Fruit fly (Drosophila melanogaster) whole organism, embryonic: ENCODE results near the gene CG10863.

Experiments
- Antp ChIP-seq: fragments of 200-800 bp; sonication (Bioruptor generic); optimal IDR thresholded peaks from 3 replicates; lab custom pipeline; 2016; ENCODE audit warnings: missing biosample characterization, missing genetic modification characterization
- Atf6 ChIP-seq: fragments of 200-800 bp; sonication (Bioruptor generic); IDR thresholded peaks from 2 replicates; pipeline ENCODE4 v1.3.6; 2022; ENCODE audit warnings: missing biosample characterization, missing genetic modification characterization
- CG10274 ChIP-seq: fragments of 200-800 bp; sonication (Bioruptor generic); optimal IDR thresholded peaks from 3 replicates; lab custom pipeline; 2017; ENCODE audit warnings: missing biosample characterization, mild to moderate bottlenecking, missing genetic modification characterization
- CG10462 ChIP-seq: fragments of 200-800 bp; sonication (Bioruptor generic); optimal IDR thresholded peaks from 2 replicates; lab custom pipeline; 2016; ENCODE audit warnings: missing biosample characterization, missing genetic modification characterization
- CG16779 ChIP-seq: fragments of 200-800 bp; sonication (Bioruptor generic); IDR thresholded peaks from 2 replicates; pipeline ENCODE4 v1.3.6; 2022; ENCODE audit warnings: missing biosample characterization, missing genetic modification characterization
- CG17568 ChIP-seq: fragments of 200-800 bp; sonication (Bioruptor generic); optimal IDR thresholded peaks from 2 replicates; lab custom pipeline; 2018; ENCODE audit warnings: missing biosample characterization, mild to moderate bottlenecking, missing genetic modification characterization, moderate library complexity
- CG18011 ChIP-seq: fragments of 200-800 bp; sonication (Bioruptor generic); optimal IDR thresholded peaks from 2 replicates; lab custom pipeline; 2017; ENCODE audit warnings: missing biosample characterization, missing genetic modification characterization, mild to moderate bottlenecking, moderate library complexity, missing genotype
- CG18262 ChIP-seq: fragments of 200-800 bp; optimal IDR thresholded peaks from 3 replicates; lab custom pipeline; 2019; ENCODE audit warnings: missing biosample characterization, mild to moderate bottlenecking, missing genetic modification characterization, moderate library complexity
- CG2199 ChIP-seq: fragments of 200-800 bp; sonication (Bioruptor generic); IDR thresholded peaks from 3 replicates; pipeline ENCODE4 v1.3.6; 2022; ENCODE audit warnings: missing biosample characterization, missing genetic modification characterization
- CG31441 ChIP-seq: fragments of 200-800 bp; sonication (Bioruptor generic); IDR thresholded peaks from 2 replicates; pipeline ENCODE4 v1.3.6; 2022; ENCODE audit warnings: missing biosample characterization, missing genetic modification characterization
- CG4360 ChIP-seq: fragments of 200-800 bp; sonication (Bioruptor generic); IDR thresholded peaks from 2 replicates; pipeline ENCODE4 v1.3.6; 2022; ENCODE audit warnings: missing biosample characterization, missing genetic modification characterization
- CG6272 ChIP-seq: fragments of 200-800 bp; sonication (Bioruptor generic); IDR thresholded peaks from 2 replicates; pipeline ENCODE4 v1.3.6; 2022; ENCODE audit warnings: missing biosample characterization, missing genetic modification characterization
- CG6683 ChIP-seq: fragments of 200-800 bp; sonication (Bioruptor generic); optimal IDR thresholded peaks from 2 replicates; lab custom pipeline; 2017; ENCODE audit warnings: missing biosample characterization, mild to moderate bottlenecking, missing genetic modification characterization, missing genetic modification reagents
- CG6854 ChIP-seq: fragments of 200-800 bp; sonication (Bioruptor generic); optimal IDR thresholded peaks from 3 replicates; lab custom pipeline; 2017; ENCODE audit warnings: missing biosample characterization, mild to moderate bottlenecking, missing genetic modification characterization
- CG7839 ChIP-seq: fragments of 200-800 bp; sonication (Bioruptor generic); optimal IDR thresholded peaks from 3 replicates; lab custom pipeline; 2018; ENCODE audit warnings: missing biosample characterization, mild to moderate bottlenecking, missing genetic modification characterization, moderate library complexity
- CG8388 ChIP-seq: fragments of 200-800 bp; sonication (Bioruptor generic); optimal IDR thresholded peaks from 2 replicates; lab custom pipeline; 2019; ENCODE audit warnings: missing biosample characterization, mild to moderate bottlenecking, missing genetic modification characterization, moderate library complexity
- CG9609 ChIP-seq: fragments of 200-800 bp; sonication (Bioruptor generic); optimal IDR thresholded peaks from 3 replicates; lab custom pipeline; 2016; ENCODE audit warnings: missing biosample characterization, missing genetic modification characterization
- CoRest ChIP-seq: fragments of 200-800 bp; sonication (Bioruptor generic); optimal IDR thresholded peaks from 3 replicates; lab custom pipeline; 2018; ENCODE audit warnings: missing biosample characterization, mild to moderate bottlenecking, missing genetic modification characterization, moderate library complexity
- Doc2 ChIP-seq: fragments of 200-800 bp; sonication (Bioruptor generic); IDR thresholded peaks from 2 replicates; pipeline ENCODE4 v1.3.6; 2022; ENCODE audit warnings: missing biosample characterization, missing genetic modification characterization
- E2f1 ChIP-seq: fragments of 200-800 bp; sonication (Bioruptor generic); IDR thresholded peaks from 2 replicates; pipeline ENCODE4 v1.3.6; 2022; ENCODE audit warnings: missing biosample characterization, missing genetic modification characterization
- H2.0 ChIP-seq: fragments of 200-800 bp; sonication (Bioruptor generic); IDR thresholded peaks from 2 replicates; pipeline ENCODE4 v1.3.6; 2022; ENCODE audit warnings: missing biosample characterization, missing genetic modification characterization
- MBD-R2 ChIP-seq: fragments of 200-800 bp; sonication (Bioruptor generic); IDR thresholded peaks from 2 replicates; pipeline ENCODE4 v1.3.6; 2022; ENCODE audit warnings: missing biosample characterization, missing genetic modification characterization
- Mes4 ChIP-seq: fragments of 200-800 bp; sonication (Bioruptor generic); optimal IDR thresholded peaks from 2 replicates; lab custom pipeline; 2016; ENCODE audit warnings: missing biosample characterization, missing genetic modification characterization
- Mrtf ChIP-seq: fragments of 200-800 bp; sonication (Bioruptor generic); IDR thresholded peaks from 3 replicates; pipeline ENCODE4 v1.3.6; 2022; ENCODE audit warnings: missing biosample characterization, missing genetic modification characterization
- Myb ChIP-seq: fragments of 200-800 bp; sonication (Bioruptor generic); optimal IDR thresholded peaks from 2 replicates; lab custom pipeline; 2016; ENCODE audit warnings: missing biosample characterization, missing genetic modification characterization
- NFAT ChIP-seq: fragments of 200-800 bp; sonication (Bioruptor generic); IDR thresholded peaks from 2 replicates; pipeline ENCODE4 v1.3.6; 2022; ENCODE audit warnings: missing biosample characterization, missing genetic modification characterization
- Nf-YC ChIP-seq: fragments of 200-800 bp; optimal IDR thresholded peaks from 3 replicates; lab custom pipeline; 2019; ENCODE audit warnings: missing biosample characterization, mild to moderate bottlenecking, missing genetic modification characterization, moderate library complexity
- NfI ChIP-seq: fragments of 200-800 bp; sonication (Bioruptor generic); optimal IDR thresholded peaks from 3 replicates; lab custom pipeline; 2018; ENCODE audit warnings: missing biosample characterization, mild to moderate bottlenecking, missing genetic modification characterization, moderate library complexity
- Oli ChIP-seq: fragments of 200-800 bp; sonication (Bioruptor generic); optimal IDR thresholded peaks from 2 replicates; lab custom pipeline; 2018; ENCODE audit warnings: missing biosample characterization, mild to moderate bottlenecking, missing genetic modification characterization, moderate library complexity
- PHDP ChIP-seq: fragments of 200-800 bp; sonication (Bioruptor generic); optimal IDR thresholded peaks from 3 replicates; lab custom pipeline; 2018; ENCODE audit warnings: missing biosample characterization, mild to moderate bottlenecking, missing genetic modification characterization, moderate library complexity
- Sox100B ChIP-seq: fragments of 200-800 bp; sonication (Bioruptor generic); optimal IDR thresholded peaks from 3 replicates; lab custom pipeline; 2018; ENCODE audit warnings: missing biosample characterization, mild to moderate bottlenecking, missing genetic modification characterization
- Usf ChIP-seq: fragments of 200-800 bp; sonication (Bioruptor generic); optimal IDR thresholded peaks from 2 replicates; lab custom pipeline; 2017; ENCODE audit warnings: missing genotype, missing biosample characterization, missing genetic modification characterization
- Xrp1 ChIP-seq: fragments of 200-800 bp; sonication (Bioruptor generic); IDR thresholded peaks from 2 replicates; pipeline ENCODE4 v1.3.6; 2022; ENCODE audit warnings: missing biosample characterization, missing genetic modification characterization
- cad ChIP-seq: fragments of >200 bp; optimal IDR thresholded peaks from 2 replicates; lab custom pipeline; 2017; ENCODE audit warnings: missing biosample characterization, missing genetic modification characterization
- cg ChIP-seq: fragments of 200-800 bp; sonication (Bioruptor generic); optimal IDR thresholded peaks from 3 replicates; lab custom pipeline; 2019; ENCODE audit warnings: missing biosample characterization, mild to moderate bottlenecking, missing genetic modification characterization, moderate library complexity
- croc ChIP-seq: fragments of 200-800 bp; sonication (Bioruptor generic); conservative IDR thresholded peaks from 3 replicates; pipeline ENCODE4 v1.3.6; 2022; ENCODE audit warnings: missing biosample characterization, missing genetic modification characterization
- emc ChIP-seq: fragments of 200-800 bp; sonication (Bioruptor generic); optimal IDR thresholded peaks from 2 replicates; lab custom pipeline; 2016; ENCODE audit warnings: missing biosample characterization, missing genetic modification characterization
- ind ChIP-seq: fragments of 200-800 bp; sonication (Bioruptor generic); optimal IDR thresholded peaks from 3 replicates; lab custom pipeline; 2016; ENCODE audit warnings: missing biosample characterization, missing genetic modification characterization
- lilli ChIP-seq: fragments of 200-800 bp; sonication (Bioruptor generic); optimal IDR thresholded peaks from 3 replicates; lab custom pipeline; 2016; ENCODE audit warnings: missing biosample characterization, missing genetic modification characterization
- pfk ChIP-seq: fragments of 200-800 bp; sonication (Bioruptor generic); optimal IDR thresholded peaks from 2 replicates; lab custom pipeline; 2018; ENCODE audit warnings: missing biosample characterization, mild to moderate bottlenecking, missing genetic modification characterization, moderate library complexity
- phol ChIP-seq: fragments of 200-800 bp; sonication (Bioruptor generic); optimal IDR thresholded peaks from 3 replicates; lab custom pipeline; 2018; ENCODE audit warnings: missing biosample characterization, mild to moderate bottlenecking, missing genetic modification characterization, moderate library complexity
- prd ChIP-seq, 3 experiments: fragments of >200 bp in 2 of 3; fragments of 200-800 bp in 1 of 3; sonication (Bioruptor generic) in 1 of 3; optimal IDR thresholded peaks in 2 of 3; IDR thresholded peaks in 1 of 3; 2 replicates in 2 of 3; 3 replicates in 1 of 3; pipeline versions ENCODE4 v1.3.6 to Lab custom; 2017 to 2022; ENCODE audit warnings: missing biosample characterization in 1 of 3, missing genetic modification characterization in 1 of 3
- sens ChIP-seq: fragments of 200-800 bp; sonication (Bioruptor generic); peaks from one replicate; lab custom pipeline; 2016; ENCODE audit warnings: missing biosample characterization, missing genetic modification characterization
- sisA ChIP-seq: fragments of 200-800 bp; sonication (Bioruptor generic); IDR thresholded peaks from 2 replicates; pipeline ENCODE4 v1.3.6; 2022; ENCODE audit warnings: missing biosample characterization, missing genetic modification characterization
- slou ChIP-seq: fragments of 200-800 bp; sonication (Bioruptor generic); optimal IDR thresholded peaks from 3 replicates; lab custom pipeline; 2016; ENCODE audit warnings: missing biosample characterization, missing genetic modification characterization
- stc ChIP-seq: fragments of 200-800 bp; sonication (Bioruptor generic); IDR thresholded peaks from 2 replicates; pipeline ENCODE4 v1.3.6; 2022; ENCODE audit warnings: missing biosample characterization, missing genetic modification characterization
- tap ChIP-seq: fragments of 200-800 bp; optimal IDR thresholded peaks from 3 replicates; lab custom pipeline; 2019; ENCODE audit warnings: missing biosample characterization, mild to moderate bottlenecking, missing genetic modification characterization, moderate library complexity
- tna ChIP-seq: fragments of 200-800 bp; sonication (Bioruptor generic); IDR thresholded peaks from 2 replicates; pipeline ENCODE4 v1.3.6; 2022; ENCODE audit warnings: missing biosample characterization, missing genetic modification characterization; ENCODE audit not compliant: partially characterized antibody
- unpg ChIP-seq: fragments of 200-800 bp; sonication (Bioruptor generic); optimal IDR thresholded peaks from 3 replicates; lab custom pipeline; 2018; ENCODE audit warnings: missing biosample characterization, mild to moderate bottlenecking, missing genetic modification characterization, moderate library complexity
- zen ChIP-seq: fragments of 200-800 bp; sonication (Bioruptor generic); optimal IDR thresholded peaks from 3 replicates; lab custom pipeline; 2018; ENCODE audit warnings: missing biosample characterization, mild to moderate bottlenecking, missing genetic modification characterization, moderate library complexity
- zf30C ChIP-seq: fragments of 200-800 bp; sonication (Bioruptor generic); optimal IDR thresholded peaks from 3 replicates; lab custom pipeline; 2018; ENCODE audit warnings: missing biosample characterization, mild to moderate bottlenecking, missing genetic modification characterization

The CG10863 gene

dm6 chr3L:3892154-3892624 lies 50.1 kb downstream of the CG10863 start, which contains the start of gene Fie (continued):
- peak; percentile 70 for TF ChIP-seq CG6854 (GFP tag; lab: Kevin White, UChicago)
- TF ChIP-seq stc (GFP tag; lab: Robert Waterston, UW), result no peak; the same call in 1 of the 2 replicates
- peak; percentile 73 for TF ChIP-seq Atf6 (GFP tag; lab: Robert Waterston, UW)
- no peak for TF ChIP-seq CG17568 (GFP tag; lab: Kevin White, UChicago)
- TF ChIP-seq CoRest (tag; lab: Kevin White, UChicago), result peak; percentile 86
- no peak for TF ChIP-seq MBD-R2
- TF ChIP-seq CG10274 (GFP tag; lab: Kevin White, UChicago), result no peak
- TF ChIP-seq zen (tag; lab: Kevin White, UChicago), result no peak
- no peak for TF ChIP-seq cad
- peak; percentile 18; the same call in 1 of the 3 replicates for TF ChIP-seq Mrtf (GFP tag; lab: Robert Waterston, UW)
- TF ChIP-seq cg (GFP tag; lab: Kevin White, UChicago), result no peak
- TF ChIP-seq CG6683 (GFP tag; lab: Kevin White, UChicago), result no peak
- no peak for TF ChIP-seq zf30C (GFP tag; lab: Kevin White, UChicago)
- no peak for TF ChIP-seq tap (tag; lab: Kevin White, UChicago)
- TF ChIP-seq CG31441 (GFP tag; lab: Robert Waterston, UW), result peak; percentile 68
- no peak for TF ChIP-seq Doc2 (GFP tag; lab: Robert Waterston, UW)
- peak; percentile 40 for TF ChIP-seq Usf (GFP tag; lab: Kevin White, UChicago)
- TF ChIP-seq Sox100B (GFP tag; lab: Kevin White, UChicago), result peak; percentile 67
- TF ChIP-seq CG4360 (GFP tag; lab: Robert Waterston, UW), result no peak
- TF ChIP-seq Xrp1 (GFP tag; lab: Robert Waterston, UW), result peak; percentile 58
- TF ChIP-seq emc (GFP tag; lab: Kevin White, UChicago), result no peak
- no peak for TF ChIP-seq Mes4 (GFP tag; lab: Kevin White, UChicago)
- 0 out of 3 replicates have a peak, but pooled peaks have one; percentile 18 for TF ChIP-seq croc (GFP tag; lab: Robert Waterston, UW)
- TF ChIP-seq phol (tag; lab: Kevin White, UChicago), result peak; percentile 55
- peak; percentile 46 for TF ChIP-seq unpg
- no peak for TF ChIP-seq pfk (GFP tag; lab: Kevin White, UChicago)
- TF ChIP-seq CG16779 (GFP tag; lab: Robert Waterston, UW), result no peak
- peak; percentile 68 for TF ChIP-seq NfI
- TF ChIP-seq H2.0 (GFP tag; lab: Robert Waterston, UW), result no peak
- peak; percentile 30 for TF ChIP-seq ind (GFP tag; lab: Kevin White, UChicago)
- peak; percentile 54; the same call in 1 of the 2 replicates for TF ChIP-seq sisA (GFP tag; lab: Robert Waterston, UW)
- TF ChIP-seq CG8388 (GFP tag; lab: Kevin White, UChicago), result peak; percentile 40
- peak; percentile 61 for TF ChIP-seq CG18262 (tag; lab: Kevin White, UChicago)
- TF ChIP-seq CG2199 (GFP tag; lab: Robert Waterston, UW), result no peak
- TF ChIP-seq Myb (GFP tag; lab: Kevin White, UChicago), result peak; percentile 7
- TF ChIP-seq tna (GFP tag; lab: Robert Waterston, UW), result no peak
- TF ChIP-seq slou (GFP tag; lab: Kevin White, UChicago), result peak; percentile 40
- peak; percentile 68 for TF ChIP-seq CG7839
- peak; percentile 30 for TF ChIP-seq CG18011 (GFP tag; lab: Kevin White, UChicago)
- TF ChIP-seq NFAT (GFP tag; lab: Robert Waterston, UW), result no peak
- no peak for TF ChIP-seq Antp (GFP tag; lab: Kevin White, UChicago)
- peak; percentile 79 for TF ChIP-seq lilli (GFP tag; lab: Kevin White, UChicago)
- TF ChIP-seq CG6272, result no peak
- peak; percentile 21 for TF ChIP-seq Nf-YC (tag; lab: Kevin White, UChicago)
- TF ChIP-seq CG10462 (GFP tag; lab: Kevin White, UChicago), result no peak
- peak; percentile 43; the same call in 1 of the 2 replicates for TF ChIP-seq E2f1 (GFP tag; lab: Robert Waterston, UW)
- peak; percentile 85 for TF ChIP-seq sens (GFP tag; lab: Kevin White, UChicago)
- peak; percentile 80 for TF ChIP-seq Oli (tag; lab: Kevin White, UChicago)
- TF ChIP-seq prd (optimal IDR thresholded peaks at IDR 0.05; lab: Kevin White, UChicago), result no peak
- TF ChIP-seq prd (GFP tag; IDR thresholded peaks at IDR 0.05; lab: Robert Waterston, UW), result peak; percentile 62; the same call in 2 of the 3 replicates
- no peak for TF ChIP-seq CG9609 (GFP tag; lab: Kevin White, UChicago)
- TF ChIP-seq PHDP (tag; lab: Kevin White, UChicago), result peak; percentile 78
